Worm (Caenorhabditis elegans): Measurements from ENCODE around the gene pac-1.
A peak's percentile ranks its signal among the peaks of the same experiment; 100 is the strongest.

DNA sequence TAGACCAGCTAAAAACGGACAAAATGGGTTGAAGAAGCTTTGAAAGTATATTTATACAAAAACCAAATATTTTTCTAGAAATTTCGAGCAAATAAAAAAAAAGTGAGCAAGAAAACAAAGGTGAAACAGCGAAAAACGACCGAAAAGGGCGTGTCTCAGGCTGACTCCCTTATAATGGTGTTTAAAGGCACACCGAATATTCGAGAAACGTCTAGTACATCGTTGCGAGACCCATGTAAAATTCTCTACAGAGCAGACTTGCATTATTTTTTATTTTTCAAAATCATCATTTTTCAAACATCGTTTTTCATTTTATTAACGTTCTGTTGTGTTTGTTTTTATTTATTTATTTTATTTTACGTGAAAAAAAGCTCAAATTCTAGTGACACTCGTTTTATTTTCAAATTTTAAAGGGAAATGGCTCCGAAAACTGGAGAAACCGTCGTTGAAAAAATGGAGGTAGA is 47.8 kb upstream of the pac-1 start, which contains the start of gene rpn-3:
- TF ChIP-seq lir-3 (tag; optimal IDR thresholded peaks at IDR 0.05): peak; percentile 61
- TF ChIP-seq nhr-11 (tag; optimal IDR thresholded peaks at IDR 0.05): peak; percentile 98
- TF ChIP-seq unc-39 (tag; optimal IDR thresholded peaks at IDR 0.05): no peak
- no peak for TF ChIP-seq egl-27 (tag; optimal IDR thresholded peaks at IDR 0.05)
- no peak for TF ChIP-seq daf-12 (tag; optimal IDR thresholded peaks at IDR 0.05)
- TF ChIP-seq dve-1 (tag; optimal IDR thresholded peaks at IDR 0.05; ENCODE audit: insufficient read depth): peak; percentile 98
- no peak for TF ChIP-seq ztf-11 (tag; optimal IDR thresholded peaks at IDR 0.05)
- TF ChIP-seq spr-3 (GFP tag; optimal IDR thresholded peaks at IDR 0.05): peak; percentile 78
- peak; percentile 24 for TF ChIP-seq ces-1 (GFP tag; optimal IDR thresholded peaks at IDR 0.05)
- TF ChIP-seq rbr-2 (tag; optimal IDR thresholded peaks at IDR 0.05): peak; percentile 95
- TF ChIP-seq mdt-29 (GFP tag; IDR thresholded peaks at IDR 0.05): peak; percentile 99
- TF ChIP-seq mdl-1 (tag; optimal IDR thresholded peaks at IDR 0.05): peak in 1 of 2 experiments; percentile 48
- TF ChIP-seq lsy-2 (tag; optimal IDR thresholded peaks at IDR 0.05): peak; percentile 91 to 98

All from whole organism, L4 larva.